Fruit fly (Drosophila melanogaster): Measurements from ENCODE around the gene dysf.

DNA sequence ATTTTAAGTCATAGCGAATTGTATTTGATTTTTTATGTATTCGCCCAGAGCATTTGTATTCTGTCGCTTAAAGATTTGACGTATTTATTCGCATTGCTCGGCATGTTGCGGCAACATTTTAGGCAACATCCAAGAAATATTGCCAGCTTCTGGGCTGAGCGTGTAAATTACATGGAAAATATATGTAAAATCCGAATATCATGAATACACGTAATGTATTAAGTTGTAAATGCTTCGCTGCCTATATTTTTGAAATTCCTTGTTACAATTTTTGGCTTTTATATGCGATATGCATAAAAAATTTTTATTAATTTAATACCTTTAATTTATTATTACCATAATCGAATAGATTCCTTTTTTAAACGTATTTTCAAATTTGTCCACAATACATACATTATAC, 31.2 kb upstream of the dysf start:
- TF ChIP-seq CTCF (optimal IDR thresholded peaks at IDR 0.05), result peak in 1 of 2 experiments; percentile 14
- no peak for TF ChIP-seq CG8478 (optimal IDR thresholded peaks at IDR 0.05)

All from S2 (cell line).